Worm (Caenorhabditis elegans): Measurements from ENCODE around the gene nxf-2.

The nxf-2 gene

DNA sequence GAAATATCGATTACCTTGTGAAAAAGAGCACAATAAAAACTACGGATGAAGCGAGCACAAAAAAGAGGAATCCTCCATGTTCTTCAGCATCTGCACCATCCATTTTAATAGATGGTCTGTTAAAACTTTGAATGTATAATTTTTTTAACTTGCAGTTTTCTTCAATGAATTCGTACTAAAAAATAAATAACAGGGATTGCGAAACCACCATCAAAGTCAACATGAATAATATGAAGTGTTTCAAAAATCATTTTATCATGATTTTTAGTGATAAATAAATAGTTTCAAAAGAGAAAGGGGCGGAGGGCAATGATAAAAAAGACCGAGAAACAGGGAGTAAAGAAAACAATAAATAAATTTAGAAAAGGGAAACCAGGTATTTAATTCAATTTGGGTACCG lies 3.7 kb upstream of the nxf-2 start, which contains the start of gene dhs-22:
Gene dhs-22 (minus strand): TSS at position 116 of the 400 bp plus-strand sequence.
- TF ChIP-seq madf-8 (GFP tag; conservative IDR thresholded peaks at IDR 0.05) = no peak
- peak; percentile 1; the same call in 1 of the 2 replicates for TF ChIP-seq hsf-1 (GFP tag; IDR thresholded peaks at IDR 0.05)
- peak; percentile 55 for TF ChIP-seq madf-6 (GFP tag; IDR thresholded peaks at IDR 0.05)
- TF ChIP-seq let-607 (tag; optimal IDR thresholded peaks at IDR 0.05) = no peak
- TF ChIP-seq snpc-1.1 (tag; optimal IDR thresholded peaks at IDR 0.05; ENCODE audit: insufficient read depth) = peak; percentile 4
- TF ChIP-seq mxl-1 (tag; optimal IDR thresholded peaks at IDR 0.05) = no peak
- 0 out of 2 replicates have a peak, but pooled peaks have one; percentile 17 for TF ChIP-seq hmg-1.2 (GFP tag; IDR thresholded peaks at IDR 0.05)
- TF ChIP-seq ceh-100 (GFP tag; IDR thresholded peaks at IDR 0.05) = 0 out of 2 replicates have a peak, but pooled peaks have one; percentile 48
- no peak for TF ChIP-seq sea-2 (GFP tag; IDR thresholded peaks at IDR 0.05)
- TF ChIP-seq cebp-1 (GFP tag; IDR thresholded peaks at IDR 0.05) = peak; percentile 57; the same call in 1 of the 2 replicates
- peak; percentile 73 for TF ChIP-seq cebp-1 (tag; optimal IDR thresholded peaks at IDR 0.05)

DNA sequence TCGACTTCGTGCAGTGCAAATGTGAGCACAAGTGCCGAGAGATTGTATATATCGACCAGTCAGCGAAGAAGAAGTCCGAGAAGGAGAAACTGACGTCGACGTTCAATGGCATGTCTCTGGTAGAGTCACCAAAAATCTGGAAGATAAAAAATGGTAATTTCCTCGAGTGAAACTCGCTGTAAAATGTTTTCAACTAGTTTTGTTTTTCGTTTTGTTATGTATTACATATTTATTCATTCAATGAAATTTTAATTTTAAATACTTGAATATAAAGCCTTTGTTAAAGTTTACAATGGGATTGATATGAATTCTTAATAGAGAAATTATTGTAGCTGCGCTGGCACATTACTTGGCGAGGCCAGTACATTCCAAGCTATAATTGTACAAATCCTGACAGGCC lies 2.2 kb upstream of the nxf-2 start:
- TF ChIP-seq hmg-1.2 (GFP tag; IDR thresholded peaks at IDR 0.05) (no peak), ama-1 (optimal IDR thresholded peaks at IDR 0.05) (no peak), ama-1 (GFP tag; optimal IDR thresholded peaks at IDR 0.05) (peak in 1 of 2 experiments; percentile 58), snpc-1.1 (tag; optimal IDR thresholded peaks at IDR 0.05; ENCODE audit: insufficient read depth) (no peak), madf-3 (GFP tag; IDR thresholded peaks at IDR 0.05) (no peak), repo-1 (tag; optimal IDR thresholded peaks at IDR 0.05) (peak; percentile 21), B0336.3 (GFP tag; IDR thresholded peaks at IDR 0.05) (no peak), cebp-1 (GFP tag; IDR thresholded peaks at IDR 0.05) (no peak), cebp-1 (tag; optimal IDR thresholded peaks at IDR 0.05) (peak; percentile 8), xnd-1 (tag; optimal IDR thresholded peaks at IDR 0.05) (no peak), snpc-3.4 (tag; optimal IDR thresholded peaks at IDR 0.05) (peak; percentile 8), lin-54 (GFP tag; optimal IDR thresholded peaks at IDR 0.05) (peak; percentile 4), hrde-1 (tag; optimal IDR thresholded peaks at IDR 0.05; ENCODE audit: borderline replicate concordance) (peak; percentile 77), dox-1 (GFP tag; IDR thresholded peaks at IDR 0.05) (no peak), athp-1 (tag; optimal IDR thresholded peaks at IDR 0.05) (no peak), let-607 (tag; optimal IDR thresholded peaks at IDR 0.05) (no peak), bed-1 (GFP tag; IDR thresholded peaks at IDR 0.05) (no peak), tlf-1 (GFP tag; optimal IDR thresholded peaks at IDR 0.05) (no peak), Y56A3A.18 (GFP tag; IDR thresholded peaks at IDR 0.05) (no peak), ztf-25 (GFP tag; IDR thresholded peaks at IDR 0.05) (no peak), attf-6 (GFP tag; IDR thresholded peaks at IDR 0.05) (no peak), pbrm-1 (GFP tag; IDR thresholded peaks at IDR 0.05) (peak; percentile 51; the same call in 1 of the 2 replicates), egl-44 (GFP tag; IDR thresholded peaks at IDR 0.05) (no peak), unc-130 (GFP tag; optimal IDR thresholded peaks at IDR 0.05) (no peak), rec-8 (tag; optimal IDR thresholded peaks at IDR 0.05) (peak in 1 of 2 experiments; percentile 32), Y95B8A.8 (GFP tag; IDR thresholded peaks at IDR 0.05) (peak; percentile 83; the same call in 1 of the 2 replicates)

DNA sequence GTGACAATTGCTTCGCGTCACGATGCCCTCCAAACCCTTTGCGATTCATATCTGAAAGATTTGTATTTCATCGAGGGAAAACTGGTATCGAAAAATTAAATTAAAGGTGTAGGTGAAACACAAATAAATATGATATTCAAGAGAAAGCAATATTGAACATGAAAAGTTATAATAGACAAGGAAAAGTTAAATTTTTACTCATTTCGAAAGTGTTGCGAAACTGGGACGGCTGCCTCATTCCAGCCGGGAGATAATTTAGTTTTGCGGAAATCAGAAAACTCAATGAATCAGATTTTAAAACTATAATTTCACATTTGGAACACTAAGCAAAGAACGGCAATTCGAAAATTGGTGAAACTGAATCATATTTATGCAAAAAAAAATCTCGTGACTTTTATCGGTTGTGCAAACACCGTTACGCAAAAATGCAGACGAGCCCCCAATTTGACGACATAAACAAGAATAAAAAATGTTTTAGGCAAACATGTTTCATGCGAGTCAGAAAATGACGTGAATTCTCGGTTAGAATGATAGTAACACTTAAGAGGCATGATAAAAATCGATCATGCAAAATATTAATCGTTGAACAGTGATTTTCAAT lies 2.6 kb downstream of the nxf-2 start, which contains the start of the genes nxf-1 and C15H11.11:
Gene nxf-1 (minus strand): TSS at position 51 of the 601 bp plus-strand sequence.
Gene C15H11.11 (plus strand): TSS at position 536 of the 601 bp plus-strand sequence.
- peak; percentile 73 for TF ChIP-seq atf-7 (tag; optimal IDR thresholded peaks at IDR 0.05)
- peak; percentile 14; the same call in 1 of the 2 replicates for TF ChIP-seq B0336.3 (GFP tag; IDR thresholded peaks at IDR 0.05)
- TF ChIP-seq hmg-1.2 (GFP tag; IDR thresholded peaks at IDR 0.05) = no peak
- peak; percentile 6 for TF ChIP-seq ama-1 (optimal IDR thresholded peaks at IDR 0.05)
- no peak for TF ChIP-seq ama-1 (GFP tag; optimal IDR thresholded peaks at IDR 0.05)
- TF ChIP-seq lir-1 (GFP tag; conservative IDR thresholded peaks at IDR 0.05) = no peak; the same call in 1 of the 2 replicates
- no peak for TF ChIP-seq die-1 (tag; optimal IDR thresholded peaks at IDR 0.05)
- TF ChIP-seq snpc-4 (GFP tag; optimal IDR thresholded peaks at IDR 0.05) = no peak
- TF ChIP-seq snpc-4 (tag; optimal IDR thresholded peaks at IDR 0.05) = peak in 3 of 4 experiments; percentile 50 to 72 (median 61)
- no peak for TF ChIP-seq let-526 (GFP tag; IDR thresholded peaks at IDR 0.05)
- TF ChIP-seq K12H6.12 (tag; optimal IDR thresholded peaks at IDR 0.05) = no peak
- no peak for TF ChIP-seq mxl-1 (tag; optimal IDR thresholded peaks at IDR 0.05)
- 0 out of 2 replicates have a peak, but pooled peaks have one; percentile 22 for TF ChIP-seq madf-6 (GFP tag; IDR thresholded peaks at IDR 0.05)
- peak; percentile 68 for TF ChIP-seq lin-40 (tag; optimal IDR thresholded peaks at IDR 0.05)
- no peak for TF ChIP-seq ztf-18 (tag; optimal IDR thresholded peaks at IDR 0.05)
- TF ChIP-seq lin-54 (GFP tag; optimal IDR thresholded peaks at IDR 0.05) = peak; percentile 39
- TF ChIP-seq let-607 (tag; optimal IDR thresholded peaks at IDR 0.05) = peak in 1 of 2 experiments; percentile 10
- no peak for TF ChIP-seq ceh-40 (GFP tag; IDR thresholded peaks at IDR 0.05)
- 0 out of 2 replicates have a peak, but pooled peaks have one; percentile 5 for TF ChIP-seq lin-26 (GFP tag; IDR thresholded peaks at IDR 0.05)
- TF ChIP-seq cebp-1 (GFP tag; IDR thresholded peaks at IDR 0.05) = peak; percentile 54; the same call in 1 of the 2 replicates
- peak; percentile 90 for TF ChIP-seq cebp-1 (tag; optimal IDR thresholded peaks at IDR 0.05)
